Fruit fly (Drosophila melanogaster) S2 (cell line): Measurements from ENCODE around the gene gro.

ENCODE experiments used
- CG8478 ChIP-seq: fragments of >200 bp; optimal IDR thresholded peaks from 2 replicates; lab custom pipeline; 2018
- CTCF ChIP-seq, 2 experiments: fragments of >200 bp; optimal IDR thresholded peaks; 2 replicates each; lab custom pipeline; 2018

Gene gro

dm6 chr3R:26020244-26021171 is 21.0 kb upstream of the gro start:
- TF ChIP-seq CG8478 (lab: Kevin White, UChicago) (no peak), CTCF (optimal IDR thresholded peaks at IDR 0.05; lab: Kevin White, UChicago) (no peak)

dm6 chr3R:26021195-26021914 is 20.2 kb upstream of the gro start:
- no peak for TF ChIP-seq CG8478 (lab: Kevin White, UChicago)

- TF ChIP-seq CTCF (optimal IDR thresholded peaks at IDR 0.05; lab: Kevin White, UChicago), result no peak
These were observed 18.3 kb upstream of the gro start for dm6 chr3R:26023252-26023651.

- TF ChIP-seq CTCF (optimal IDR thresholded peaks at IDR 0.05; lab: Kevin White, UChicago), result no peak
- TF ChIP-seq CG8478 (lab: Kevin White, UChicago), result no peak
These were observed 16.8 kb upstream of the gro start for dm6 chr3R:26024596-26025213.

dm6 chr3R:26026631-26027274 is 14.8 kb upstream of the gro start:
- TF ChIP-seq CG8478 (lab: Kevin White, UChicago), result no peak
- no peak for TF ChIP-seq CTCF (optimal IDR thresholded peaks at IDR 0.05; lab: Kevin White, UChicago)

- TF ChIP-seq CG8478 (lab: Kevin White, UChicago) (no peak), CTCF (optimal IDR thresholded peaks at IDR 0.05; lab: Kevin White, UChicago) (no peak)
These were observed 13.6 kb upstream of the gro start for dm6 chr3R:26027903-26028302.

dm6 chr3R:26030562-26030961 is 11.0 kb upstream of the gro start:
- TF ChIP-seq CTCF (optimal IDR thresholded peaks at IDR 0.05; lab: Kevin White, UChicago), result no peak
- no peak for TF ChIP-seq CG8478 (lab: Kevin White, UChicago)

dm6 chr3R:26031968-26032610 is 9.4 kb upstream of the gro start:
- TF ChIP-seq CTCF (optimal IDR thresholded peaks at IDR 0.05; lab: Kevin White, UChicago), result no peak
- TF ChIP-seq CG8478 (lab: Kevin White, UChicago), result no peak

dm6 chr3R:26032611-26033001 is 8.9 kb upstream of the gro start:
- no peak for TF ChIP-seq CG8478 (lab: Kevin White, UChicago)
- no peak for TF ChIP-seq CTCF (optimal IDR thresholded peaks at IDR 0.05; lab: Kevin White, UChicago)

dm6 chr3R:26034643-26035368 is 6.7 kb upstream of the gro start:
- no peak for TF ChIP-seq CTCF (optimal IDR thresholded peaks at IDR 0.05; lab: Kevin White, UChicago)
- TF ChIP-seq CG8478 (lab: Kevin White, UChicago), result no peak

- TF ChIP-seq CG8478 (lab: Kevin White, UChicago) (no peak), CTCF (optimal IDR thresholded peaks at IDR 0.05; lab: Kevin White, UChicago) (no peak)
These were observed 6.2 kb upstream of the gro start for dm6 chr3R:26035369-26035656.

- TF ChIP-seq CG8478 (lab: Kevin White, UChicago) (no peak), CTCF (optimal IDR thresholded peaks at IDR 0.05; lab: Kevin White, UChicago) (no peak)
These were observed 5.1 kb upstream of the gro start for dm6 chr3R:26036153-26037144.

dm6 chr3R:26037899-26038298 is 3.6 kb upstream of the gro start:
- no peak for TF ChIP-seq CG8478 (lab: Kevin White, UChicago)
- TF ChIP-seq CTCF (optimal IDR thresholded peaks at IDR 0.05; lab: Kevin White, UChicago), result no peak
